Worm (Caenorhabditis elegans): ENCODE data around the gene noa-1.

- TF ChIP-seq klf-2 (GFP tag; conservative IDR thresholded peaks at IDR 0.05) (no peak), tab-1 (GFP tag; IDR thresholded peaks at IDR 0.05) (no peak), flt-1 (GFP tag; IDR thresholded peaks at IDR 0.05) (no peak), ref-1 (GFP tag; conservative IDR thresholded peaks at IDR 0.05) (no peak), ztf-23 (GFP tag; IDR thresholded peaks at IDR 0.05) (no peak), ztf-29 (GFP tag; IDR thresholded peaks at IDR 0.05) (no peak), cog-1 (tag; optimal IDR thresholded peaks at IDR 0.05) (no peak), T22C8.4 (GFP tag; IDR thresholded peaks at IDR 0.05) (no peak), med-1 (GFP tag; optimal IDR thresholded peaks at IDR 0.05; ENCODE audit: insufficient read depth) (no peak)
Measured at ce11 chrII:13521179-13521616, 19.7 kb downstream of the noa-1 start.
